Worm (Caenorhabditis elegans): ENCODE data around the gene F57H12.6.

The F57H12.6 gene

DNA sequence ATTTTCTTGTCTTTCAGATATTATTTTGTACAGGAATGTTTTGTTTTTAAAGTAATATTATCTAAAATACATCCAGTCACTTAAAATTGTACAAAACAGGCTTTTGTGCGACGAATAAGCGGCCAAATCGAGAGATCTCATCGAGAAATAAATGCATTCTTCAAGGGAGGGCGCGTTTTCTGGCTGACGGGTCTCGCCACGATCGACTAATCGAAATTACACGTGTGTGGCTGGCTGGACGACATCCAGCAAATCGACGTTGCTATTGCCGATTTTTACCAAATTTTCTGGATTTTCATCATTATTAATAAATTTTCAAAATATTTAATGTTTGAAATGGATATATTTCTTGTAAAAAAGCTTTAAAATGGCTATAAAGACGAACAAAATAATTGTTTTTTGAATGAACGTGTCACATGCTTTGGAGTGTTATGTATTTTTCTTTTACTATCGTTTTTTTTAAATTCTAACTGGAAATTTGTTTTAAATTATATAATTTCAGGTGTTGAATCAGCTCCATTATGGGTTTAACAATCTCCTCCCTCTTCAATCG, 6.0 kb upstream of the F57H12.6 start, which contains the start of gene arf-5 (continued):
- TF ChIP-seq fos-1 (tag; optimal IDR thresholded peaks at IDR 0.05), result no peak
- no peak for TF ChIP-seq mef-2 (tag; optimal IDR thresholded peaks at IDR 0.05)
- no peak for TF ChIP-seq snpc-4 (tag; optimal IDR thresholded peaks at IDR 0.05)
- no peak for TF ChIP-seq sptf-1 (tag; optimal IDR thresholded peaks at IDR 0.05)
- no peak for TF ChIP-seq zip-4 (GFP tag; optimal IDR thresholded peaks at IDR 0.05)
- TF ChIP-seq mdl-1 (tag; optimal IDR thresholded peaks at IDR 0.05), result peak in 1 of 2 experiments; percentile 57
- no peak for TF ChIP-seq lin-13 (GFP tag; optimal IDR thresholded peaks at IDR 0.05)
- no peak for TF ChIP-seq unc-30 (tag; optimal IDR thresholded peaks at IDR 0.05)
- TF ChIP-seq pax-3 (tag; optimal IDR thresholded peaks at IDR 0.05), result no peak
- TF ChIP-seq nhr-12 (tag; optimal IDR thresholded peaks at IDR 0.05), result no peak
- TF ChIP-seq lir-3 (tag; optimal IDR thresholded peaks at IDR 0.05; ENCODE audit: poor library complexity), result no peak
- TF ChIP-seq tbx-2 (tag; optimal IDR thresholded peaks at IDR 0.05), result no peak
- TF ChIP-seq ets-5 (GFP tag; IDR thresholded peaks at IDR 0.05), result no peak
- no peak for TF ChIP-seq hlh-17 (GFP tag; optimal IDR thresholded peaks at IDR 0.05; ENCODE audit: borderline replicate concordance)
- TF ChIP-seq sox-4 (tag; optimal IDR thresholded peaks at IDR 0.05), result no peak
- peak; percentile 35 for TF ChIP-seq lin-14 (GFP tag; optimal IDR thresholded peaks at IDR 0.05)
- TF ChIP-seq jun-1 (tag; optimal IDR thresholded peaks at IDR 0.05), result no peak
- no peak for TF ChIP-seq nhr-76 (tag; optimal IDR thresholded peaks at IDR 0.05)
- no peak for TF ChIP-seq fkh-8 (tag; optimal IDR thresholded peaks at IDR 0.05)
- TF ChIP-seq lin-15B (tag; optimal IDR thresholded peaks at IDR 0.05), result no peak
- TF ChIP-seq snu-23 (GFP tag; optimal IDR thresholded peaks at IDR 0.05), result peak; percentile 27
- peak; percentile 53 for TF ChIP-seq blmp-1 (tag; optimal IDR thresholded peaks at IDR 0.05)
- no peak for TF ChIP-seq sup-37 (GFP tag; optimal IDR thresholded peaks at IDR 0.05)
- no peak for TF ChIP-seq nhr-11 (tag; optimal IDR thresholded peaks at IDR 0.05)
- TF ChIP-seq grh-1 (GFP tag; IDR thresholded peaks at IDR 0.05), result no peak
- TF ChIP-seq nhr-71 (tag; optimal IDR thresholded peaks at IDR 0.05), result peak; percentile 20
- no peak for TF ChIP-seq aly-2 (tag; optimal IDR thresholded peaks at IDR 0.05)
- no peak for TF ChIP-seq hlh-4 (tag; optimal IDR thresholded peaks at IDR 0.05)

DNA sequence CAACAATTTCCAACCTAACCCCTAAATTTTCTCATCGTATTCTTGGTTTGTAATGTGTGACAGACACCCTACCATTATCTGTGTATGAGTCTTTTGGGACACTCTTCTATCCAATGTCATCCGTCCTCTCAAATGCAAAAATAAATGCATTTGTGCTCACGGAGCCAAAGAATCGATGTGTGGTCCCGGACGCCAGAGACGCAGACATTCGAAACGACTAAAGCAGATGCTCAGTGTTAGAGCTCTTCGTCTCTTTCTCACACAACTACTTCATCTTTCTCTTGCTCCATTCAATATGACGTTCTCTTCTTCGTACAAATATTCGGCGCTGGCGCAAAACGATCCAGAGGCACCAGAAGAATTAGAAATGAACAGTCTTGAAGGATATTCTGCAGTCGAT, 3.5 kb upstream of the F57H12.6 start, which contains the start of gene unc-24:
Gene unc-24, plus strand, starts transcription at position 283 of the 400 bp plus-strand sequence.
- peak; percentile 80 for TF ChIP-seq lin-14 (GFP tag; optimal IDR thresholded peaks at IDR 0.05)
- TF ChIP-seq fkh-8 (tag; optimal IDR thresholded peaks at IDR 0.05), result no peak
- no peak for TF ChIP-seq ceh-88 (GFP tag; IDR thresholded peaks at IDR 0.05)
- no peak for TF ChIP-seq nhr-47 (tag; optimal IDR thresholded peaks at IDR 0.05)
- peak; percentile 39 for TF ChIP-seq dsc-1 (tag; optimal IDR thresholded peaks at IDR 0.05)
- peak; percentile 39 for TF ChIP-seq unc-86 (tag; optimal IDR thresholded peaks at IDR 0.05)
- no peak for TF ChIP-seq mep-1 (tag; optimal IDR thresholded peaks at IDR 0.05)
- TF ChIP-seq egl-13 (tag; optimal IDR thresholded peaks at IDR 0.05), result no peak
- peak in 1 of 3 experiments; percentile 59 for TF ChIP-seq ceh-82 (tag; optimal IDR thresholded peaks at IDR 0.05)
- TF ChIP-seq swsn-7 (tag; optimal IDR thresholded peaks at IDR 0.05), result no peak
- no peak for TF ChIP-seq nhr-84 (tag; optimal IDR thresholded peaks at IDR 0.05)
- TF ChIP-seq efl-1 (optimal IDR thresholded peaks at IDR 0.05), result peak in 1 of 2 experiments; percentile 20
- no peak for TF ChIP-seq efl-1 (GFP tag; optimal IDR thresholded peaks at IDR 0.05 in 1 of 2)
- peak in 1 of 3 experiments; percentile 12 for TF ChIP-seq dpl-1 (GFP tag; optimal IDR thresholded peaks at IDR 0.05)
- TF ChIP-seq unc-98 (GFP tag; IDR thresholded peaks at IDR 0.05), result no peak

DNA sequence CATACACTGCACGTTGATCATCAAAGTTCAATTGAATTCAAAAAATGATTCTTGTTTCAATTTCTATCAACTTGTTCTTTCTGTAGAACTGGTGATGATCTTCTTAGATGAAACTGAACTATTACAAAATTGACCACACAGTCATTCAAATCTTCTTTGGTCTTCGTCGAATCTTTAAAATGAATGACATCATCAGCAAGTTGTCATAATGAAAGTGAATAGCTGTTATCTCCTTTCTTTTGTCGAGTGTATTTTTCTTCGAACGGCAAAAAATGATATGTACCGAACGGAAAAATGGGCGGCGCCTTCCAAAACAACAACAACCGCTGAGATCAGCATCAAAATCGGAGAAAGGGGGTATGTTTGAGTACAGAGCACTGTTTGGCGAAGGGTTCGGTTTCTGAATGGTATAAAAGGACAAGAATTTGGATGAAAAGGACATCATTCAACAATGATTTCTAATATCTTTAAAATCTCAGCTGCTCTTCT, 1.4 kb upstream of the F57H12.6 start, which contains the start of gene ora-1:
Gene ora-1, plus strand, starts transcription at position 439 of the 489 bp plus-strand sequence.
- TF ChIP-seq dpl-1 (GFP tag; optimal IDR thresholded peaks at IDR 0.05) (no peak), blmp-1 (tag; optimal IDR thresholded peaks at IDR 0.05) (peak; percentile 62), fkh-10 (GFP tag; optimal IDR thresholded peaks at IDR 0.05) (no peak)

Data from whole organism, L1 larva.